Fruit fly (Drosophila melanogaster): ENCODE measurements around the gene spen.

spen gene

dm6 chr2L:128977-129941 is 29.6 kb upstream of the spen start (continued):
- TF ChIP-seq chinmo (GFP tag; IDR thresholded peaks at IDR 0.05; ENCODE audit: partially characterized antibody) (peak; percentile 95), eyg (GFP tag; optimal IDR thresholded peaks at IDR 0.05) (no peak), CG42726 (GFP tag; IDR thresholded peaks at IDR 0.05; ENCODE audit: partially characterized antibody) (peak; percentile 67; the same call in 1 of the 2 replicates), Oaz (GFP tag; IDR thresholded peaks at IDR 0.05) (no peak), knrl (GFP tag; IDR thresholded peaks at IDR 0.05; ENCODE audit: partially characterized antibody) (no peak), BEAF-32 (GFP tag; optimal IDR thresholded peaks at IDR 0.05) (no peak), zfh2 (GFP tag; optimal IDR thresholded peaks at IDR 0.05) (no peak), dmrt11E (tag; optimal IDR thresholded peaks at IDR 0.05) (no peak), chif (GFP tag; optimal IDR thresholded peaks at IDR 0.05) (no peak), HLH54F (GFP tag; optimal IDR thresholded peaks at IDR 0.05) (peak; percentile 33), klu (GFP tag; IDR thresholded peaks at IDR 0.05) (0 out of 2 replicates have a peak, but pooled peaks have one; percentile 10), Sin3A (optimal IDR thresholded peaks at IDR 0.05) (no peak), Asciz (GFP tag; optimal IDR thresholded peaks at IDR 0.05) (peak; percentile 30), fd102C (GFP tag; optimal IDR thresholded peaks at IDR 0.05) (no peak), CG2120 (GFP tag; optimal IDR thresholded peaks at IDR 0.05) (peak; percentile 26), HLHmδ (GFP tag; optimal IDR thresholded peaks at IDR 0.05) (peak; percentile 56), Dfd (GFP tag; optimal IDR thresholded peaks at IDR 0.05) (no peak), CG30403 (GFP tag; optimal IDR thresholded peaks at IDR 0.05) (no peak), Trl (optimal IDR thresholded peaks at IDR 0.05) (peak; percentile 88 to 90), Trl (GFP tag; optimal IDR thresholded peaks at IDR 0.05) (peak; percentile 50), Optix (GFP tag; IDR thresholded peaks at IDR 0.05) (0 out of 3 replicates have a peak, but pooled peaks have one; percentile 15), Camta (GFP tag; optimal IDR thresholded peaks at IDR 0.05) (no peak), CG18262 (tag; optimal IDR thresholded peaks at IDR 0.05) (peak; percentile 29), CG7745 (tag; optimal IDR thresholded peaks at IDR 0.05) (no peak), CG8765 (GFP tag; IDR thresholded peaks at IDR 0.05) (no peak), CG34422 (GFP tag; IDR thresholded peaks at IDR 0.05) (peak; percentile 64; the same call in 2 of the 3 replicates), sqz (GFP tag; optimal IDR thresholded peaks at IDR 0.05) (peak; percentile 2), nau (GFP tag; optimal IDR thresholded peaks at IDR 0.05) (peak; percentile 17), tin (GFP tag; optimal IDR thresholded peaks at IDR 0.05) (no peak), tll (GFP tag; optimal IDR thresholded peaks at IDR 0.05) (no peak), lilli (GFP tag; optimal IDR thresholded peaks at IDR 0.05) (peak; percentile 42), Hmx (GFP tag; optimal IDR thresholded peaks at IDR 0.05) (no peak), pho (GFP tag; optimal IDR thresholded peaks at IDR 0.05) (no peak), Fer2 (tag; optimal IDR thresholded peaks at IDR 0.05) (no peak), CG4424 (GFP tag; optimal IDR thresholded peaks at IDR 0.05) (peak; percentile 46), CG10462 (GFP tag; optimal IDR thresholded peaks at IDR 0.05) (no peak), Side (GFP tag; optimal IDR thresholded peaks at IDR 0.05) (peak; percentile 46), sob (GFP tag; IDR thresholded peaks at IDR 0.05) (peak; percentile 54; the same call in 1 of the 2 replicates), CG14710 (tag; optimal IDR thresholded peaks at IDR 0.05) (peak; percentile 4), odd (GFP tag; optimal IDR thresholded peaks at IDR 0.05) (peak; percentile 21), gcm (GFP tag; optimal IDR thresholded peaks at IDR 0.05) (peak; percentile 78), so (GFP tag; IDR thresholded peaks at IDR 0.05) (0 out of 3 replicates have a peak, but pooled peaks have one; percentile 18), hb (GFP tag; IDR thresholded peaks at IDR 0.05; ENCODE audit: partially characterized antibody) (no peak), emc (GFP tag; optimal IDR thresholded peaks at IDR 0.05) (no peak), CG9437 (GFP tag; optimal IDR thresholded peaks at IDR 0.05) (peak; percentile 63), yki (optimal IDR thresholded peaks at IDR 0.05) (peak; percentile 12), CG33213 (GFP tag; optimal IDR thresholded peaks at IDR 0.05) (peak; percentile 11), ham (GFP tag; IDR thresholded peaks at IDR 0.05) (no peak), luna (GFP tag; optimal IDR thresholded peaks at IDR 0.05) (no peak)
